Fruit fly (Drosophila melanogaster): ENCODE measurements around the gene msl-2.

DNA sequence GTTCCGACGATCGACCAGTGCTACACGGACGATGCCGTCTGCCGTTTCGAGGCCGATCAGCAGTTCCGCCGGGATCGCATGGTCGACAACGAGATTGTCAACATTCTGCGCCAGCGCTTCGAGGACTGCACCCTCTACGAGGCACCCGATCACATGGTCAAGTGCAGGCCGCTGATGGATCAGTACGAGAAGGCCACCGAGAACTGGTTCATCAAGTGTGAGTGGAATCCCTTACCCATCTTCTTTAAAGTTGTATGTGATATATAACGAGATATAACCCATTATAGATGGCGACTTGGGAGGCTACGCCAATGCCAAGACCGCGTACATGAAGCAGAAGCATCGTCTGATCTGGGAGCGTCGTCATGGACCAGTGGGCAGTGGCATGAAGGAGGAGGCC, 934 bp upstream of the msl-2 start:
- TF ChIP-seq CTCF (optimal IDR thresholded peaks at IDR 0.05), result no peak
- TF ChIP-seq CG8478 (optimal IDR thresholded peaks at IDR 0.05), result no peak

Data from S2 (cell line).